Worm (Caenorhabditis elegans): ENCODE data around the gene clec-190.

DNA sequence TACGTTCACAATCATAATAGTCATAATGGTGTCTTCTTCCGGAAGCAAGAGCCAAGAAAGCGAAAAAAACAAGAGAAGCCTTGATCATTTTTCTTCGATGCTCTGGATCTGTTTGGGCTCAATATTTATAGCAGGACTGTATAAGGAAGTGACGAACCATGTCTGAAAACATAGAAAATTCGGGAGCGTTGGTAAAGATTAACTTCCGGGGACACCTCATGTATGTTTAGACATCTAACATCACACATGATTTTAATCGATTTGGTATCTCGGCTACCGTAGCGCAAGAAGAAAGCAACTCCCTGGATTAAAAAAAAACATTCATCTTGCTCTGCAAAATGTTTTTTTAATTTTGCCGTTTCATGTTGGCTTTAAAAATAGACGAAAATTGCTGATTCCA is at the start of gene clec-190:
- TF ChIP-seq aly-1 (tag; optimal IDR thresholded peaks at IDR 0.05): no peak
- TF ChIP-seq hmbx-1 (tag; optimal IDR thresholded peaks at IDR 0.05): no peak
- TF ChIP-seq tbx-37 (GFP tag; conservative IDR thresholded peaks at IDR 0.05): no peak
- TF ChIP-seq ama-1 (optimal IDR thresholded peaks at IDR 0.05): no peak
- no peak for TF ChIP-seq flt-1 (GFP tag; IDR thresholded peaks at IDR 0.05)
- TF ChIP-seq F13C5.2 (tag; optimal IDR thresholded peaks at IDR 0.05): no peak
- no peak for TF ChIP-seq sea-1 (GFP tag; conservative IDR thresholded peaks at IDR 0.05)
- TF ChIP-seq ets-7 (tag; optimal IDR thresholded peaks at IDR 0.05): no peak
- TF ChIP-seq hnd-1 (tag; optimal IDR thresholded peaks at IDR 0.05): no peak

All from whole organism, early embryonic.